Worm (Caenorhabditis elegans): ENCODE data around the gene F53F4.11.

Gene F53F4.11

DNA sequence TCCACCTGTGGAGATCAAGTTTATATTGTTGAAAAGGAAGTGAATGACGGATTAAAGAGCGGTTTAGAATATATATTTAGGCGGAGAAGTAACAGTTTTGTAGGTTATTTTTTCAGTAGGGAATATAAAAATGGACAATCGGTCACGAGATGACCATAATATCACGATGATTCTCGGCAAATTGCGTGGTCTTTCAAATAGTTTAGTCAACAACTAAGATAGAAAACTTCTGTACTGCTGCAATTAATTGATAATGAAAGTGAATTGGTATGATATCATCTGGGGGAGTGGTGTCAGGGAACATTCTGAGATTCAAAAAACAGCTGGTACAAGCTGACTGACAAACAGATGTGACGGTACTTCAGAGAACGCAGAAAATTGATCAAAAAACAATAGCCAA, 15.8 kb downstream of the F53F4.11 start:
- no peak for TF ChIP-seq ceh-34 (tag; optimal IDR thresholded peaks at IDR 0.05)
- TF ChIP-seq C08G9.2 (tag; optimal IDR thresholded peaks at IDR 0.05), result no peak
- no peak for TF ChIP-seq ceh-18 (tag; optimal IDR thresholded peaks at IDR 0.05)
- no peak for TF ChIP-seq unc-86 (tag; optimal IDR thresholded peaks at IDR 0.05)
- TF ChIP-seq nhr-11 (tag; optimal IDR thresholded peaks at IDR 0.05), result no peak
- no peak for TF ChIP-seq T23F11.4 (GFP tag; optimal IDR thresholded peaks at IDR 0.05)
- TF ChIP-seq sdc-2 (tag; optimal IDR thresholded peaks at IDR 0.05), result no peak
- no peak for TF ChIP-seq syd-9 (tag; optimal IDR thresholded peaks at IDR 0.05)
- TF ChIP-seq ceh-48 (tag; optimal IDR thresholded peaks at IDR 0.05), result no peak
- TF ChIP-seq K09A11.1 (tag; optimal IDR thresholded peaks at IDR 0.05; ENCODE audit: insufficient read depth), result no peak
- no peak for TF ChIP-seq pros-1 (tag; optimal IDR thresholded peaks at IDR 0.05)
- TF ChIP-seq sox-4 (tag; optimal IDR thresholded peaks at IDR 0.05), result no peak
- no peak for TF ChIP-seq unc-55 (GFP tag; optimal IDR thresholded peaks at IDR 0.05)
- TF ChIP-seq ceh-22 (tag; optimal IDR thresholded peaks at IDR 0.05), result no peak
- no peak for TF ChIP-seq ceh-6 (GFP tag; optimal IDR thresholded peaks at IDR 0.05)
- no peak for TF ChIP-seq ets-4 (tag; optimal IDR thresholded peaks at IDR 0.05)
- TF ChIP-seq pha-2 (tag; optimal IDR thresholded peaks at IDR 0.05), result no peak

DNA sequence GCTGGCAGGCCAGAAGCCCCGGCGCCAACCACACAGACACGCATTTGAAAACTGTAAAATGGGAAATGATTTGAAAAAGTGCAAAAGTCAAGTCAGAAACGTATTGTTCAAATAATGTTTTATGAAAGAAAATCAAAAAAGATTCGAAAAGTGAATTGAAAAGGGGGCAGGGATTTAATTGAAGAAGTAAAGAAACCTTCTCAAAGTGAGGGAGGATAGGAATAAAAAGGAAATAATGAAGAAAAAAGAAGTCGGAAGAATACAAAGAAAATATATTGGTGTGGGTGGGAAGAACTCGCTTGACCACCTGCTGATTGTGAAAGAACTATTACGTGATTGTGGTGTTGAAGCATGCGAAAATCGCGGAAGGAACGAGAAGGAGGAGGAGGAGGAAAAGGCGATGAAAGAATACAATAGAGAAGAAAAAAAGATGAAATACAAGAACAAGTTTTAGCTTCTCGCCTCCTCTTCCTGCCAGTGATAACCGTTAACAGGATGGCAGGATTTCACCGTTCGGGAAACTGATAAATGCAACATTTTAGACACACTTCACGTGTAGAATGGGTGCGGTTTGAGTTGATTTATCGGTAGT, 17.6 kb downstream of the F53F4.11 start, which contains the start of gene fmo-4:
fmo-4 (minus strand) TSS at position 51 of the 592 bp plus-strand sequence.
- TF ChIP-seq elt-4 (tag; optimal IDR thresholded peaks at IDR 0.05) (no peak), ceh-19 (GFP tag; optimal IDR thresholded peaks at IDR 0.05) (no peak), K02D7.2 (tag; optimal IDR thresholded peaks at IDR 0.05) (no peak), pax-1 (tag; optimal IDR thresholded peaks at IDR 0.05) (no peak), sox-4 (tag; optimal IDR thresholded peaks at IDR 0.05) (no peak), fkh-10 (GFP tag; optimal IDR thresholded peaks at IDR 0.05) (no peak)

- no peak for TF ChIP-seq sox-4 (tag; optimal IDR thresholded peaks at IDR 0.05)
- TF ChIP-seq ztf-16 (tag; optimal IDR thresholded peaks at IDR 0.05), result no peak
- no peak for TF ChIP-seq ceh-24 (tag; optimal IDR thresholded peaks at IDR 0.05)
- no peak for TF ChIP-seq tbx-7 (tag; optimal IDR thresholded peaks at IDR 0.05)
- TF ChIP-seq T23F11.4 (GFP tag; optimal IDR thresholded peaks at IDR 0.05), result no peak
- TF ChIP-seq nhr-11 (tag; optimal IDR thresholded peaks at IDR 0.05), result no peak
- TF ChIP-seq hlh-8 (tag; optimal IDR thresholded peaks at IDR 0.05), result no peak
- TF ChIP-seq unc-55 (GFP tag; optimal IDR thresholded peaks at IDR 0.05), result no peak
- no peak for TF ChIP-seq pat-9 (tag; optimal IDR thresholded peaks at IDR 0.05)
- TF ChIP-seq hlh-6 (tag; optimal IDR thresholded peaks at IDR 0.05), result no peak
- no peak for TF ChIP-seq ceh-22 (tag; optimal IDR thresholded peaks at IDR 0.05)
- TF ChIP-seq unc-42 (tag; optimal IDR thresholded peaks at IDR 0.05), result no peak
- TF ChIP-seq F13H6.1 (tag; optimal IDR thresholded peaks at IDR 0.05), result no peak
- TF ChIP-seq K02D7.2 (tag; optimal IDR thresholded peaks at IDR 0.05), result no peak
- no peak for TF ChIP-seq ceh-18 (tag; optimal IDR thresholded peaks at IDR 0.05)
Observed at ce11 chrV:13600882-13601281, 23.4 kb downstream of the F53F4.11 start, which contains the start of gene rdy-2. TSS of gene rdy-2 (minus strand) at chrV:13600982.

DNA sequence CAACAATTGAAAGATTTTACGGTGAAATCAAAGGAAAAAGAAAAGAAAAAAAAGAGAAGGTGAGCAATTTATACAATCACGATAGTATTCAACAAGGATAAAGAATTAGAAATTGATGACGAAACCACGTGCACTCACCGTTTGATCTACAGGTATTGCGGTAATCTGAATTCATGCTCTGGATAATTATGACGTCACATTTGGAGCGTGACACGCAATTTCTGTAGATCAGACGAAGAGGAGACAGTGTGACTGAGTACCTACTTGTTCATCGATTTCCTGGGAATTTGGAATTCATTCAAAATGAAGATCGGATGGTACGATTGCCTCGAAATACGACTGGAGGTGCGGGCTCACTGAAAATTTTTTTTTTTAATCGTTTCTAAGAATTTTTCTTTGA, 26.0 kb downstream of the F53F4.11 start:
- TF ChIP-seq ceh-14 (tag; optimal IDR thresholded peaks at IDR 0.05) (no peak), pat-9 (tag; optimal IDR thresholded peaks at IDR 0.05) (no peak), sdc-2 (tag; optimal IDR thresholded peaks at IDR 0.05) (no peak), tbx-7 (tag; optimal IDR thresholded peaks at IDR 0.05) (no peak), pros-1 (tag; optimal IDR thresholded peaks at IDR 0.05) (no peak), ceh-6 (GFP tag; optimal IDR thresholded peaks at IDR 0.05) (no peak), fkh-10 (GFP tag; optimal IDR thresholded peaks at IDR 0.05) (no peak), unc-42 (tag; optimal IDR thresholded peaks at IDR 0.05) (no peak), dve-1 (tag; optimal IDR thresholded peaks at IDR 0.05) (no peak), ttx-3 (tag; optimal IDR thresholded peaks at IDR 0.05) (no peak), sox-2 (GFP tag; IDR thresholded peaks at IDR 0.05) (no peak), zip-5 (tag; optimal IDR thresholded peaks at IDR 0.05) (no peak)

Measured in whole organism, late embryonic.